Fruit fly (Drosophila melanogaster) whole organism, embryonic: ENCODE data around the gene alphaSnap.
A peak's percentile ranks its signal among the peaks of the same experiment; 100 is the strongest.

Experiments
- Atf3 ChIP-seq: fragments of 200-800 bp; sonication (Bioruptor generic); optimal IDR thresholded peaks from 3 replicates; lab custom pipeline; 2016; ENCODE audit warnings: missing biosample characterization, missing genetic modification characterization
- B-H1 ChIP-seq: fragments of 200-800 bp; sonication (Bioruptor generic); IDR thresholded peaks from 3 replicates; pipeline ENCODE4 v1.3.6; 2022; ENCODE audit warnings: missing biosample characterization, missing genetic modification characterization
- B-H2 ChIP-seq: fragments of 200-800 bp; sonication (Bioruptor generic); optimal IDR thresholded peaks from 2 replicates; lab custom pipeline; 2018; ENCODE audit warnings: missing biosample characterization, mild to moderate bottlenecking, missing genetic modification characterization
- Blimp-1 ChIP-seq: fragments of 200-800 bp; sonication (Bioruptor generic); optimal IDR thresholded peaks from 3 replicates; lab custom pipeline; 2018; ENCODE audit warnings: missing biosample characterization, missing genetic modification characterization, mild to moderate bottlenecking, moderate library complexity, missing genetic modification reagents
- CG10959 ChIP-seq: fragments of 200-800 bp; sonication (Bioruptor generic); IDR thresholded peaks from 2 replicates; pipeline ENCODE4 v1.3.6; 2022; ENCODE audit warnings: missing biosample characterization, missing genetic modification characterization
- CG10979 ChIP-seq: fragments of 200-800 bp; sonication (Bioruptor generic); optimal IDR thresholded peaks from 2 replicates; lab custom pipeline; 2018; ENCODE audit warnings: missing biosample characterization, mild to moderate bottlenecking, missing genetic modification characterization, moderate library complexity
- CG12155 ChIP-seq: fragments of 200-800 bp; sonication (Bioruptor generic); optimal IDR thresholded peaks from 3 replicates; lab custom pipeline; 2016; ENCODE audit warnings: missing biosample characterization, missing genetic modification characterization
- CG12219 ChIP-seq: fragments of 200-800 bp; sonication (Bioruptor generic); optimal IDR thresholded peaks from 3 replicates; lab custom pipeline; 2018; ENCODE audit warnings: missing biosample characterization, mild to moderate bottlenecking, missing genetic modification characterization
- CG12236 ChIP-seq: fragments of 200-800 bp; sonication (Bioruptor generic); optimal IDR thresholded peaks from 2 replicates; lab custom pipeline; 2016; ENCODE audit warnings: missing biosample characterization, missing genetic modification characterization
- CG14860 ChIP-seq: fragments of 200-800 bp; sonication (Bioruptor generic); IDR thresholded peaks from 3 replicates; pipeline ENCODE4 v1.3.6; 2022; ENCODE audit warnings: missing biosample characterization, missing genetic modification characterization; ENCODE audit not compliant: partially characterized antibody
- CG2202 ChIP-seq: fragments of 200-800 bp; sonication (Bioruptor generic); optimal IDR thresholded peaks from 2 replicates; lab custom pipeline; 2018; ENCODE audit warnings: missing biosample characterization, mild to moderate bottlenecking, missing genetic modification characterization
- CG32767 ChIP-seq: fragments of 200-800 bp; sonication (Bioruptor generic); IDR thresholded peaks from 2 replicates; pipeline ENCODE4 v1.3.6; 2022; ENCODE audit warnings: missing biosample characterization, missing genetic modification characterization
- CG3838 ChIP-seq: fragments of 200-800 bp; sonication (Bioruptor generic); optimal IDR thresholded peaks from 3 replicates; lab custom pipeline; 2016; ENCODE audit warnings: missing biosample characterization, missing genetic modification characterization
- CG3995 ChIP-seq: fragments of 200-800 bp; sonication (Bioruptor generic); optimal IDR thresholded peaks from 3 replicates; lab custom pipeline; 2016; ENCODE audit warnings: missing biosample characterization, missing genetic modification characterization
- CG4854 ChIP-seq: fragments of 200-800 bp; sonication (Bioruptor generic); optimal IDR thresholded peaks from 2 replicates; lab custom pipeline; 2016; ENCODE audit warnings: missing biosample characterization, missing genetic modification characterization, inconsistent platforms
- CG7928 ChIP-seq: fragments of 200-800 bp; sonication (Bioruptor generic); optimal IDR thresholded peaks from 2 replicates; lab custom pipeline; 2017; ENCODE audit warnings: missing biosample characterization, mild to moderate bottlenecking, missing genetic modification characterization
- CG8359 ChIP-seq: fragments of 200-800 bp; sonication (Bioruptor generic); optimal IDR thresholded peaks from 2 replicates; lab custom pipeline; 2017; ENCODE audit warnings: missing biosample characterization, mild to moderate bottlenecking, missing genetic modification characterization, borderline replicate concordance
- CHES-1-like ChIP-seq: fragments of 200-800 bp; sonication (Bioruptor generic); optimal IDR thresholded peaks from 2 replicates; lab custom pipeline; 2016; ENCODE audit warnings: missing biosample characterization, missing genetic modification characterization
- Chrac-16 ChIP-seq: fragments of 200-800 bp; sonication (Bioruptor generic); optimal IDR thresholded peaks from 3 replicates; lab custom pipeline; 2016; ENCODE audit warnings: missing biosample characterization, missing genetic modification characterization
- D19A ChIP-seq: fragments of 200-800 bp; optimal IDR thresholded peaks from 3 replicates; lab custom pipeline; 2019; ENCODE audit warnings: missing biosample characterization, mild to moderate bottlenecking, missing genetic modification characterization, moderate library complexity
- Dbx ChIP-seq: fragments of 200-800 bp; sonication (Bioruptor generic); IDR thresholded peaks from 3 replicates; pipeline ENCODE4 v1.3.6; 2022; ENCODE audit warnings: missing biosample characterization, missing genetic modification characterization
- Dll ChIP-seq: fragments of 200-800 bp; sonication (Bioruptor generic); IDR thresholded peaks from 4 replicates; pipeline ENCODE4 v1.3.6; 2022; ENCODE audit warnings: missing biosample characterization, missing genetic modification characterization; ENCODE audit not compliant: partially characterized antibody
- Hr51 ChIP-seq, 2 experiments: fragments of 200-800 bp; sonication (Bioruptor generic); optimal IDR thresholded peaks; 2 replicates in 1 of 2; 3 replicates in 1 of 2; lab custom pipeline; 2016 to 2018; ENCODE audit warnings: missing biosample characterization in 2 of 2, missing genetic modification characterization in 2 of 2, mild to moderate bottlenecking in 1 of 2, moderate library complexity in 1 of 2
- Mes4 ChIP-seq: fragments of 200-800 bp; sonication (Bioruptor generic); optimal IDR thresholded peaks from 2 replicates; lab custom pipeline; 2016; ENCODE audit warnings: missing biosample characterization, missing genetic modification characterization
- Myb ChIP-seq: fragments of 200-800 bp; sonication (Bioruptor generic); optimal IDR thresholded peaks from 2 replicates; lab custom pipeline; 2016; ENCODE audit warnings: missing biosample characterization, missing genetic modification characterization
- NC2α ChIP-seq: fragments of 200-800 bp; sonication (Bioruptor generic); optimal IDR thresholded peaks from 2 replicates; lab custom pipeline; 2016; ENCODE audit warnings: missing biosample characterization, missing genetic modification characterization
- TFAM ChIP-seq: fragments of 200-800 bp; sonication (Bioruptor generic); optimal IDR thresholded peaks from 2 replicates; lab custom pipeline; 2017; ENCODE audit warnings: missing biosample characterization, missing genetic modification characterization, inconsistent platforms
- ab ChIP-seq: fragments of 200-800 bp; sonication (Bioruptor generic); optimal IDR thresholded peaks from 2 replicates; lab custom pipeline; 2016; ENCODE audit warnings: missing biosample characterization, missing genetic modification characterization
- bcd ChIP-seq: fragments of 200-800 bp; sonication (Bioruptor generic); optimal IDR thresholded peaks from 2 replicates; lab custom pipeline; 2017; ENCODE audit warnings: missing biosample characterization, mild to moderate bottlenecking, missing genetic modification characterization
- chinmo ChIP-seq: fragments of 200-800 bp; sonication (Bioruptor generic); IDR thresholded peaks from 4 replicates; pipeline ENCODE4 v1.3.6; 2022; ENCODE audit warnings: missing biosample characterization, missing genetic modification characterization; ENCODE audit not compliant: partially characterized antibody
- chm ChIP-seq: fragments of 200-800 bp; sonication (Bioruptor generic); IDR thresholded peaks from 2 replicates; pipeline ENCODE4 v1.3.6; 2022; ENCODE audit warnings: missing biosample characterization, missing genetic modification characterization
- crp ChIP-seq, 2 experiments: fragments of 200-800 bp; sonication (Bioruptor generic); optimal IDR thresholded peaks; 2 replicates in 1 of 2; 3 replicates in 1 of 2; lab custom pipeline; 2017; ENCODE audit warnings: missing biosample characterization in 2 of 2, missing genetic modification characterization in 2 of 2, mild to moderate bottlenecking in 1 of 2, moderate library complexity in 1 of 2
- fd3F ChIP-seq: fragments of 200-800 bp; sonication (Bioruptor generic); optimal IDR thresholded peaks from 2 replicates; lab custom pipeline; 2018; ENCODE audit warnings: missing biosample characterization, mild to moderate bottlenecking, missing genetic modification characterization, moderate library complexity
- fd64A ChIP-seq: fragments of 200-800 bp; sonication (Bioruptor generic); optimal IDR thresholded peaks from 3 replicates; lab custom pipeline; 2018; ENCODE audit warnings: missing biosample characterization, mild to moderate bottlenecking, missing genetic modification characterization
- gsb ChIP-seq: fragments of 200-800 bp; sonication (Bioruptor generic); IDR thresholded peaks from 2 replicates; pipeline ENCODE4 v1.3.6; 2022; ENCODE audit warnings: missing biosample characterization, missing genetic modification characterization
- inv ChIP-seq: fragments of 200-800 bp; sonication (Bioruptor generic); IDR thresholded peaks from 2 replicates; pipeline ENCODE4 v1.3.6; 2022; ENCODE audit warnings: missing biosample characterization, missing genetic modification characterization; ENCODE audit not compliant: partially characterized antibody
- jing ChIP-seq: fragments of 200-800 bp; sonication (Bioruptor generic); optimal IDR thresholded peaks from 2 replicates; lab custom pipeline; 2018; ENCODE audit warnings: missing biosample characterization, mild to moderate bottlenecking, missing genetic modification characterization
- jumu ChIP-seq: fragments of 200-800 bp; sonication (Bioruptor generic); optimal IDR thresholded peaks from 3 replicates; lab custom pipeline; 2016; ENCODE audit warnings: missing biosample characterization, missing genetic modification characterization
- mam ChIP-seq: fragments of 200-800 bp; sonication (Bioruptor generic); optimal IDR thresholded peaks from 3 replicates; lab custom pipeline; 2016; ENCODE audit warnings: missing biosample characterization, missing genetic modification characterization
- nerfin-2 ChIP-seq: fragments of 200-800 bp; sonication (Bioruptor generic); IDR thresholded peaks from 2 replicates; pipeline ENCODE4 v1.3.6; 2022; ENCODE audit warnings: missing biosample characterization, missing genetic modification characterization; ENCODE audit not compliant: partially characterized antibody
- pb ChIP-seq: fragments of 200-800 bp; sonication (Bioruptor generic); optimal IDR thresholded peaks from 3 replicates; lab custom pipeline; 2016; ENCODE audit warnings: missing biosample characterization, missing genetic modification characterization
- pros ChIP-seq: fragments of 200-800 bp; sonication (Bioruptor generic); optimal IDR thresholded peaks from 3 replicates; lab custom pipeline; 2019; ENCODE audit warnings: missing biosample characterization, mild to moderate bottlenecking, missing genetic modification characterization, moderate library complexity
- sd ChIP-seq: fragments of 200-800 bp; sonication (Bioruptor generic); optimal IDR thresholded peaks from 3 replicates; lab custom pipeline; 2018; ENCODE audit warnings: missing biosample characterization, mild to moderate bottlenecking, missing genetic modification characterization, moderate library complexity
- sim ChIP-seq: fragments of 200-800 bp; sonication (Bioruptor generic); IDR thresholded peaks from 2 replicates; pipeline ENCODE4 v1.3.6; 2022; ENCODE audit warnings: missing biosample characterization, missing genetic modification characterization
- so ChIP-seq: fragments of 200-800 bp; sonication (Bioruptor generic); IDR thresholded peaks from 3 replicates; pipeline ENCODE4 v1.3.6; 2022; ENCODE audit warnings: missing biosample characterization, missing genetic modification characterization
- sqz ChIP-seq: fragments of 200-800 bp; sonication (Bioruptor generic); optimal IDR thresholded peaks from 3 replicates; lab custom pipeline; 2018; ENCODE audit warnings: missing biosample characterization, mild to moderate bottlenecking, missing genetic modification characterization
- sr ChIP-seq: fragments of 200-800 bp; sonication (Bioruptor generic); IDR thresholded peaks from 3 replicates; pipeline ENCODE4 v1.3.6; 2022; ENCODE audit warnings: missing biosample characterization, missing genetic modification characterization
- ssp ChIP-seq: fragments of 200-800 bp; sonication (Bioruptor generic); IDR thresholded peaks from 2 replicates; pipeline ENCODE4 v1.3.6; 2022; ENCODE audit warnings: missing biosample characterization, missing genetic modification characterization
- stwl ChIP-seq: fragments of 200-800 bp; sonication (Bioruptor generic); optimal IDR thresholded peaks from 3 replicates; lab custom pipeline; 2018; ENCODE audit warnings: missing biosample characterization, mild to moderate bottlenecking, missing genetic modification characterization, moderate library complexity
- tin ChIP-seq: fragments of 200-800 bp; sonication (Bioruptor generic); optimal IDR thresholded peaks from 3 replicates; lab custom pipeline; 2016; ENCODE audit warnings: missing biosample characterization, missing genetic modification characterization
- tio ChIP-seq: fragments of 200-800 bp; sonication (Bioruptor generic); optimal IDR thresholded peaks from 2 replicates; lab custom pipeline; 2017; ENCODE audit warnings: missing biosample characterization, missing genetic modification characterization, inconsistent platforms

alphaSnap gene

dm6 chr3L:20276615-20277014 lies 36.8 kb upstream of the alphaSnap start (continued):
- no peak for TF ChIP-seq ab (GFP tag; lab: Kevin White, UChicago)
- TF ChIP-seq CG3995 = no peak
- no peak for TF ChIP-seq Mes4 (GFP tag; lab: Kevin White, UChicago)
- TF ChIP-seq Dll (GFP tag; lab: Robert Waterston, UW) = no peak
- no peak for TF ChIP-seq CG2202 (tag; lab: Kevin White, UChicago)
- TF ChIP-seq sd (tag; lab: Kevin White, UChicago) = no peak
- no peak for TF ChIP-seq CG14860 (GFP tag; lab: Robert Waterston, UW)
- peak; percentile 36 for TF ChIP-seq D19A (tag; lab: Kevin White, UChicago)
- no peak for TF ChIP-seq CG7928
- TF ChIP-seq CHES-1-like (GFP tag; lab: Kevin White, UChicago) = peak; percentile 39
- TF ChIP-seq fd3F = no peak
- no peak for TF ChIP-seq CG8359
- TF ChIP-seq Blimp-1 (GFP tag; lab: Kevin White, UChicago) = peak; percentile 44
- no peak for TF ChIP-seq TFAM (GFP tag; lab: Kevin White, UChicago)
- TF ChIP-seq fd64A = no peak
- TF ChIP-seq CG12219 (GFP tag; lab: Kevin White, UChicago) = peak; percentile 22
- no peak for TF ChIP-seq stwl (tag; lab: Kevin White, UChicago)
- TF ChIP-seq mam (GFP tag; lab: Kevin White, UChicago) = peak; percentile 40
- no peak for TF ChIP-seq nerfin-2 (GFP tag; lab: Robert Waterston, UW)
- no peak for TF ChIP-seq pb (GFP tag; lab: Kevin White, UChicago)
- TF ChIP-seq chm (GFP tag; lab: Robert Waterston, UW) = no peak
- peak; percentile 30 for TF ChIP-seq CG4854 (GFP tag; lab: Kevin White, UChicago)
- TF ChIP-seq jing (GFP tag; lab: Kevin White, UChicago) = no peak
- TF ChIP-seq Atf3 (GFP tag; lab: Kevin White, UChicago) = no peak
- TF ChIP-seq CG32767 (GFP tag; lab: Robert Waterston, UW) = no peak
- no peak for TF ChIP-seq CG3838 (GFP tag; lab: Kevin White, UChicago)
- TF ChIP-seq inv (GFP tag; lab: Robert Waterston, UW) = no peak
- no peak for TF ChIP-seq CG12155 (GFP tag; lab: Kevin White, UChicago)
- no peak for TF ChIP-seq crp (GFP tag; optimal IDR thresholded peaks at IDR 0.05; lab: Kevin White, UChicago)
- TF ChIP-seq tin = peak; percentile 28
- TF ChIP-seq ssp (GFP tag; lab: Robert Waterston, UW) = no peak; the same call in 1 of the 2 replicates
- no peak for TF ChIP-seq so (GFP tag; lab: Robert Waterston, UW)
- no peak for TF ChIP-seq sim
- peak; percentile 58 for TF ChIP-seq jumu (GFP tag; lab: Kevin White, UChicago)
- TF ChIP-seq B-H1 (GFP tag; lab: Robert Waterston, UW) = no peak
- no peak for TF ChIP-seq chinmo (GFP tag; lab: Robert Waterston, UW)
- no peak for TF ChIP-seq sqz (GFP tag; lab: Kevin White, UChicago)
- no peak for TF ChIP-seq CG12236 (GFP tag; lab: Kevin White, UChicago)
- TF ChIP-seq Chrac-16 = no peak
- no peak for TF ChIP-seq B-H2 (GFP tag; lab: Kevin White, UChicago)
- TF ChIP-seq bcd (GFP tag; lab: Kevin White, UChicago) = peak; percentile 37
- TF ChIP-seq NC2α (GFP tag; lab: Kevin White, UChicago) = no peak
- TF ChIP-seq CG10979 (tag; lab: Kevin White, UChicago) = no peak
- no peak for TF ChIP-seq CG10959 (GFP tag; lab: Robert Waterston, UW)
- TF ChIP-seq pros (GFP tag; lab: Kevin White, UChicago) = no peak
- TF ChIP-seq Hr51 (GFP tag; optimal IDR thresholded peaks at IDR 0.05; lab: Kevin White, UChicago) = peak; percentile 8 to 66
- 0 out of 3 replicates have a peak, but pooled peaks have one; percentile 15 for TF ChIP-seq sr (GFP tag; lab: Robert Waterston, UW)
- TF ChIP-seq Myb (GFP tag; lab: Kevin White, UChicago) = no peak
- TF ChIP-seq gsb (GFP tag; lab: Robert Waterston, UW) = no peak
- no peak for TF ChIP-seq Dbx (GFP tag; lab: Robert Waterston, UW)
- TF ChIP-seq tio = peak; percentile 30
